Worm (Caenorhabditis elegans) whole organism, early embryonic: ENCODE results near the gene rml-4.

Experiments
- B0310.2 ChIP-seq: sonication (generic microtip); optimal IDR thresholded peaks from 2 replicates; lab custom pipeline; 2016; ENCODE audit warnings: mild to moderate bottlenecking, missing genetic modification characterization, missing compliant biosample characterization
- F13C5.2 ChIP-seq: sonication (generic microtip); optimal IDR thresholded peaks from 2 replicates; lab custom pipeline; 2017; ENCODE audit warnings: mild to moderate bottlenecking, missing genetic modification characterization, inconsistent platforms, missing compliant biosample characterization
- aly-1 ChIP-seq: sonication (generic microtip); optimal IDR thresholded peaks from 2 replicates; lab custom pipeline; 2016; ENCODE audit warnings: missing genetic modification characterization, missing compliant biosample characterization
- ama-1 ChIP-seq: fragments of 150-350 bp; optimal IDR thresholded peaks from 2 replicates; lab custom pipeline; 2014
- ceh-13 ChIP-seq: fragments of 200-800 bp; sonication (Bioruptor generic); optimal IDR thresholded peaks from 2 replicates; lab custom pipeline; 2018; ENCODE audit warnings: mild to moderate bottlenecking, missing genetic modification characterization, missing compliant biosample characterization
- ceh-36 ChIP-seq: sonication (generic microtip); optimal IDR thresholded peaks from 2 replicates; lab custom pipeline; 2016; ENCODE audit warnings: missing genetic modification characterization, inconsistent platforms, missing compliant biosample characterization
- ets-7 ChIP-seq: sonication (generic microtip); optimal IDR thresholded peaks from 2 replicates; lab custom pipeline; 2016; ENCODE audit warnings: missing genotype, missing genetic modification characterization, missing compliant biosample characterization
- flt-1 ChIP-seq: fragments of 200-800 bp; sonication (Bioruptor generic); IDR thresholded peaks from 2 replicates; pipeline ENCODE4 v1.3.6; 2022; ENCODE audit warnings: missing genetic modification characterization, missing compliant biosample characterization
- hmbx-1 ChIP-seq: sonication (generic microtip); optimal IDR thresholded peaks from 2 replicates; lab custom pipeline; 2016; ENCODE audit warnings: mild to moderate bottlenecking, missing genetic modification characterization, missing compliant biosample characterization
- hmg-4 ChIP-seq: fragments of 200-800 bp; sonication (Bioruptor generic); optimal IDR thresholded peaks from 2 replicates; lab custom pipeline; 2018; ENCODE audit warnings: mild to moderate bottlenecking, missing genetic modification characterization, missing compliant biosample characterization
- hnd-1 ChIP-seq: sonication (generic microtip); optimal IDR thresholded peaks from 2 replicates; lab custom pipeline; 2016; ENCODE audit warnings: missing genetic modification characterization, missing compliant biosample characterization
- pes-1 ChIP-seq: fragments of 200-800 bp; sonication (Bioruptor generic); IDR thresholded peaks from 2 replicates; pipeline ENCODE4 v1.3.6; 2022; ENCODE audit warnings: missing genetic modification reagents, missing genetic modification characterization, missing compliant biosample characterization
- scrt-1 ChIP-seq: fragments of 200-800 bp; sonication (Bioruptor generic); IDR thresholded peaks from 2 replicates; pipeline ENCODE4 v1.3.6; 2022; ENCODE audit warnings: missing genetic modification characterization, missing compliant biosample characterization
- sea-1 ChIP-seq: fragments of 200-800 bp; sonication (Bioruptor generic); conservative IDR thresholded peaks from 2 replicates; pipeline ENCODE4 v1.3.6; 2022; ENCODE audit warnings: missing genetic modification characterization, missing compliant biosample characterization
- tbx-11 ChIP-seq: fragments of 200-800 bp; sonication (Bioruptor generic); IDR thresholded peaks from 2 replicates; pipeline ENCODE4 v1.3.6; 2022; ENCODE audit warnings: missing genetic modification characterization, missing compliant biosample characterization
- tbx-37 ChIP-seq: fragments of 200-800 bp; sonication (Bioruptor generic); conservative IDR thresholded peaks from 2 replicates; pipeline ENCODE4 v1.3.6; 2022; ENCODE audit warnings: missing genetic modification reagents, missing genetic modification characterization, missing compliant biosample characterization
- tra-4 ChIP-seq: sonication (generic microtip); optimal IDR thresholded peaks from 2 replicates; lab custom pipeline; 2017; ENCODE audit warnings: missing genetic modification characterization, missing compliant biosample characterization

The rml-4 gene

DNA sequence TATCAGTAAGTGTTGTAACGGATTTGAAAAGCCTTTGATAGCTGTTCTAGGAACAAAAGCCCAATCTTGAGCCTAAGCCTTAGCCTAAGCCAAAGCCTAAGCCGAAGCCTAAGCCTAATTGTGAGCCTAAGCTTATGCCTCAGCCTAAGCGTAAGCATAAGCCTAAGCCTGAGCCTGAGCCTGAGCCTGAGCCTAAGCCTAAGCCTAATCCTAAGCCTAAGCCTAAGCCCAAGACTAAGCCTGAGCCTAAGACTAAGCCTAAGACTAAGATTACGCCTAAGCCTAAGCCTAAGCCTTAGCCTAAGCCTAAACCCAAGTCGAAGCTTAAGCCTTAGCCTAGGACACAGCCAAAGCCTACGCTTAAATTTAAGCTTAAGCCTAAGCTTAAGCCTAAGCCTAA lies 17.3 kb upstream of the rml-4 start:
- no peak for TF ChIP-seq hmg-4
- peak; percentile 93 for TF ChIP-seq ceh-36 (tag; lab: Kevin White, UChicago)

ce11 chrII:4281743-4282142 lies 13.2 kb upstream of the rml-4 start, which contains the start of gene C01F1.5:
Gene C01F1.5, minus strand, starts transcription at chrII:4281845.
- no peak for TF ChIP-seq tbx-11

ce11 chrII:4284305-4285193 lies 10.4 kb upstream of the rml-4 start:
- no peak for TF ChIP-seq tbx-11
- no peak for TF ChIP-seq F13C5.2 (tag; lab: Kevin White, UChicago)
- no peak for TF ChIP-seq ceh-36 (tag; lab: Kevin White, UChicago)
- TF ChIP-seq scrt-1 (GFP tag; lab: Robert Waterston, UW), result no peak
- TF ChIP-seq ets-7 (tag; lab: Kevin White, UChicago), result no peak
- TF ChIP-seq hnd-1 (tag; lab: Kevin White, UChicago), result no peak
- TF ChIP-seq tra-4 (tag; lab: Kevin White, UChicago), result no peak
- no peak for TF ChIP-seq ceh-13 (GFP tag; lab: Kevin White, UChicago)
- no peak for TF ChIP-seq sea-1 (GFP tag; lab: Robert Waterston, UW)
- TF ChIP-seq aly-1 (tag; lab: Kevin White, UChicago), result no peak
- TF ChIP-seq hmbx-1 (tag; lab: Kevin White, UChicago), result no peak

DNA sequence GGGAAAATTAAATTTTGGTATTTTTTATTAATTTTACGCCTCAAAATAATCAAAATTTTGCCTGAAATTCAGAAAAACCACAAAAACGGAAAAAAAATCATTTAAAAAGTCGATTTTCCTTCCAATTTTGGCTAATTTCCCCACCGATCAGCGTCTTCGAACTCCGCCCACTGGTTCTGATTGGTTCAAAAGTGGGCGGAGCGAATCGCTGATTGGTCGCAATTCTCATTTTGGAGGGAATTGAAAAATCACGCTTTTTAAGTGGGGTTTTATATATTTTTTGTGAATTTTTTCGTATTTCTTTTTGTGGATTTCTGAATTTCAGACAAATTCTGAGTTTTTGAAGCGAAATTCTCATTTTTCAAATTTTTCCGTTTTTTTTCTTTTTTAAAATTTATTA lies 8.0 kb upstream of the rml-4 start:
- no peak for TF ChIP-seq tbx-37
- no peak for TF ChIP-seq tbx-11
- no peak for TF ChIP-seq ceh-13 (GFP tag; lab: Kevin White, UChicago)
- no peak for TF ChIP-seq B0310.2 (tag; lab: Kevin White, UChicago)
- TF ChIP-seq F13C5.2 (tag; lab: Kevin White, UChicago), result no peak
- TF ChIP-seq tra-4 (tag; lab: Kevin White, UChicago), result no peak
- TF ChIP-seq hnd-1 (tag; lab: Kevin White, UChicago), result no peak
- TF ChIP-seq hmg-4, result no peak
- no peak for TF ChIP-seq ets-7 (tag; lab: Kevin White, UChicago)
- no peak for TF ChIP-seq pes-1 (GFP tag; lab: Robert Waterston, UW)
- TF ChIP-seq ceh-36 (tag; lab: Kevin White, UChicago), result no peak
- no peak for TF ChIP-seq hmbx-1 (tag; lab: Kevin White, UChicago)
- no peak for TF ChIP-seq ama-1 (lab: Kevin White, UChicago)
- TF ChIP-seq aly-1 (tag; lab: Kevin White, UChicago), result no peak
- no peak for TF ChIP-seq sea-1 (GFP tag; lab: Robert Waterston, UW)
- no peak for TF ChIP-seq flt-1 (GFP tag; lab: Robert Waterston, UW)

DNA sequence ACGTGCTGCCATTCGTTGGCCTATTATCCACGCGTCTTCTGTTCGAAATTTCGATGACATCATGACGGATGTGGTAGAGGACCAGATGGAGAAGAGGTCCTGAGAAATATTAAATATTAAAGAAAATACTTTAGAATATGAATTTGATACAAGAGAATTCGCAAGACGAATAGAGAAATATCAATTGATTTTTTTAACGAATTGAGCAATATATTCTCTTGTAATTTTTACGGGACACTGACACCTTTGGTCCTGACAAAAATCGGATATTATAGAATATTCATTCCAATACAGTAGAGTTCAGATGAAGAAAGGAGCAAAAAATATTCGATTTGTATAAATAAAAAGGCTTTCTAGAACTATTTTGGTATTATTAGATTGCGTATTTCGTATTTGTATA lies 6.8 kb upstream of the rml-4 start, which contains the start of gene C01F1.6:
C01F1.6 (minus strand) TSS at position 101 of the 400 bp plus-strand sequence.
- TF ChIP-seq B0310.2 (tag; lab: Kevin White, UChicago) (no peak), pes-1 (GFP tag; lab: Robert Waterston, UW) (no peak), tra-4 (tag; lab: Kevin White, UChicago) (no peak), sea-1 (GFP tag; lab: Robert Waterston, UW) (no peak), scrt-1 (GFP tag; lab: Robert Waterston, UW) (no peak), flt-1 (GFP tag; lab: Robert Waterston, UW) (no peak), tbx-37 (no peak), F13C5.2 (tag; lab: Kevin White, UChicago) (no peak), ets-7 (tag; lab: Kevin White, UChicago) (no peak), ama-1 (lab: Kevin White, UChicago) (no peak), hmbx-1 (tag; lab: Kevin White, UChicago) (no peak), hmg-4 (no peak), ceh-36 (tag; lab: Kevin White, UChicago) (no peak), hnd-1 (tag; lab: Kevin White, UChicago) (no peak), ceh-13 (GFP tag; lab: Kevin White, UChicago) (no peak)

DNA sequence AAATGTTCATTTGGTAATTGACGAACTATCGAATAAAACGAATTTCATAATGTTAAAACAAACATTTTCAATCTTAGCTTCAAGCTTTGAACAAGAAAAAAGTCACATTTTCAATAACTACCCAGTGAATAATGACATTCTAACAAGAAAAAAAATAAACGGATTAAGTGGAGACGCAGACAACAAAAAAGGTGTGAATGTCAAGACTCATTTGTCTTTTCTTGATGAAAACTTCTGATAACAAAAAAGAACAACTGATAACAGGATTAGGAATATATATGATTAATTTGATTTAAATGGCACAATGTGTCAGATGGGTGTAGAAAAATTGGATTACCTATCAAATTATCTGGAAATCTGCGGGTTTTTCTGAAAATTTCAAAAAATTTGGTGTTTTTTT lies 6.3 kb upstream of the rml-4 start:
- no peak for TF ChIP-seq hnd-1 (tag; lab: Kevin White, UChicago)
- no peak for TF ChIP-seq tbx-37
- TF ChIP-seq ceh-36 (tag; lab: Kevin White, UChicago), result no peak
- TF ChIP-seq ama-1 (lab: Kevin White, UChicago), result no peak
- TF ChIP-seq hmbx-1 (tag; lab: Kevin White, UChicago), result no peak
- TF ChIP-seq sea-1 (GFP tag; lab: Robert Waterston, UW), result no peak
- no peak for TF ChIP-seq tra-4 (tag; lab: Kevin White, UChicago)
- TF ChIP-seq ceh-13 (GFP tag; lab: Kevin White, UChicago), result no peak
- TF ChIP-seq hmg-4, result no peak
- no peak for TF ChIP-seq ets-7 (tag; lab: Kevin White, UChicago)
- TF ChIP-seq aly-1 (tag; lab: Kevin White, UChicago), result no peak
- TF ChIP-seq scrt-1 (GFP tag; lab: Robert Waterston, UW), result no peak
- TF ChIP-seq B0310.2 (tag; lab: Kevin White, UChicago), result no peak
- no peak for TF ChIP-seq F13C5.2 (tag; lab: Kevin White, UChicago)
- no peak for TF ChIP-seq flt-1 (GFP tag; lab: Robert Waterston, UW)
- no peak for TF ChIP-seq pes-1 (GFP tag; lab: Robert Waterston, UW)
- TF ChIP-seq tbx-11, result no peak

- TF ChIP-seq sea-1 (GFP tag; lab: Robert Waterston, UW) (no peak), ceh-13 (GFP tag; lab: Kevin White, UChicago) (no peak), tra-4 (tag; lab: Kevin White, UChicago) (no peak), hnd-1 (tag; lab: Kevin White, UChicago) (no peak), tbx-11 (no peak), F13C5.2 (tag; lab: Kevin White, UChicago) (no peak), ama-1 (lab: Kevin White, UChicago) (no peak), flt-1 (GFP tag; lab: Robert Waterston, UW) (no peak), tbx-37 (no peak), aly-1 (tag; lab: Kevin White, UChicago) (no peak), ets-7 (tag; lab: Kevin White, UChicago) (no peak), hmbx-1 (tag; lab: Kevin White, UChicago) (no peak), scrt-1 (GFP tag; lab: Robert Waterston, UW) (no peak), ceh-36 (tag; lab: Kevin White, UChicago) (no peak), B0310.2 (tag; lab: Kevin White, UChicago) (no peak), pes-1 (GFP tag; lab: Robert Waterston, UW) (no peak), hmg-4 (no peak)
These were observed 3.1 kb upstream of the rml-4 start for ce11 chrII:4291799-4292198.
